Fruit fly (Drosophila melanogaster) whole organism, embryonic: Measurements from ENCODE around the gene dyw.

ENCODE experiments used
- Ada2b ChIP-seq: fragments of 200-800 bp; sonication (Bioruptor generic); IDR thresholded peaks from 2 replicates; pipeline ENCODE4 v1.3.6; 2022; ENCODE audit warnings: missing biosample characterization, missing genetic modification characterization
- Aef1 ChIP-seq: fragments of 200-800 bp; sonication (Bioruptor generic); IDR thresholded peaks from 3 replicates; pipeline ENCODE4 v1.3.6; 2022; ENCODE audit warnings: missing biosample characterization, missing genetic modification characterization
- Atf-2 ChIP-seq: fragments of 200-800 bp; sonication (Bioruptor generic); optimal IDR thresholded peaks from 2 replicates; lab custom pipeline; 2016; ENCODE audit warnings: missing biosample characterization, missing genetic modification characterization
- Awh ChIP-seq: fragments of 200-800 bp; sonication (Bioruptor generic); IDR thresholded peaks from 2 replicates; pipeline ENCODE4, ENCODE4 v1.3.6; 2022; ENCODE audit warnings: missing biosample characterization, missing genetic modification characterization
- BtbVII ChIP-seq: fragments of 200-800 bp; sonication (Bioruptor generic); optimal IDR thresholded peaks from 3 replicates; lab custom pipeline; 2017; ENCODE audit warnings: missing biosample characterization, mild to moderate bottlenecking, missing genetic modification characterization
- CG10147 ChIP-seq: fragments of 200-800 bp; sonication (Bioruptor generic); optimal IDR thresholded peaks from 2 replicates; lab custom pipeline; 2019; ENCODE audit warnings: missing biosample characterization, mild to moderate bottlenecking, missing genetic modification characterization, moderate library complexity
- CG10654 ChIP-seq: fragments of 200-800 bp; sonication (Bioruptor generic); optimal IDR thresholded peaks from 2 replicates; lab custom pipeline; 2016; ENCODE audit warnings: missing biosample characterization, missing genetic modification characterization
- CG13123 ChIP-seq: fragments of 200-800 bp; sonication (Bioruptor generic); optimal IDR thresholded peaks from 2 replicates; lab custom pipeline; 2016; ENCODE audit warnings: missing biosample characterization, missing genetic modification characterization
- CG14441 ChIP-seq: fragments of 200-800 bp; sonication (Bioruptor generic); IDR thresholded peaks from 2 replicates; pipeline ENCODE4 v1.3.6; 2022; ENCODE audit warnings: missing biosample characterization, missing genetic modification characterization
- CG15269 ChIP-seq: fragments of 200-800 bp; sonication (Bioruptor generic); optimal IDR thresholded peaks from 2 replicates; lab custom pipeline; 2018; ENCODE audit warnings: missing biosample characterization, mild to moderate bottlenecking, missing genetic modification characterization, moderate library complexity
- CG1602 ChIP-seq: fragments of 200-800 bp; sonication (Bioruptor generic); optimal IDR thresholded peaks from 3 replicates; lab custom pipeline; 2016; ENCODE audit warnings: missing biosample characterization, missing genetic modification characterization
- CG18764 ChIP-seq: fragments of 200-800 bp; sonication (Bioruptor generic); optimal IDR thresholded peaks from 3 replicates; lab custom pipeline; 2016; ENCODE audit warnings: missing biosample characterization, missing genetic modification characterization
- CG2889 ChIP-seq: fragments of 200-800 bp; sonication (Bioruptor generic); IDR thresholded peaks from 3 replicates; pipeline ENCODE4 v1.3.6; 2022; ENCODE audit warnings: missing biosample characterization, missing genetic modification characterization
- CG30431 ChIP-seq: fragments of 200-800 bp; sonication (Bioruptor generic); optimal IDR thresholded peaks from 2 replicates; lab custom pipeline; 2017; ENCODE audit warnings: missing biosample characterization, missing genetic modification characterization
- CG3847 ChIP-seq: fragments of 200-800 bp; sonication (Bioruptor generic); IDR thresholded peaks from 2 replicates; pipeline ENCODE4 v1.3.6; 2022; ENCODE audit warnings: missing biosample characterization, missing genetic modification characterization
- CG6254 ChIP-seq: fragments of 200-800 bp; sonication (Bioruptor generic); optimal IDR thresholded peaks from 3 replicates; lab custom pipeline; 2017; ENCODE audit warnings: mild to moderate bottlenecking, missing biosample characterization, missing genetic modification reagents, missing genetic modification characterization
- CG7271 ChIP-seq: fragments of 200-800 bp; sonication (Bioruptor generic); optimal IDR thresholded peaks from 2 replicates; lab custom pipeline; 2018; ENCODE audit warnings: missing biosample characterization, mild to moderate bottlenecking, missing genetic modification characterization, moderate library complexity
- CG7372 ChIP-seq: fragments of 200-800 bp; sonication (Bioruptor generic); IDR thresholded peaks from 2 replicates; pipeline ENCODE4 v1.3.6; 2022; ENCODE audit warnings: missing biosample characterization, missing genetic modification characterization
- CG8765 ChIP-seq: fragments of 200-800 bp; sonication (Bioruptor generic); IDR thresholded peaks from 2 replicates; pipeline ENCODE4 v1.3.6; 2022; ENCODE audit warnings: missing biosample characterization, missing genetic modification characterization
- CG9932 ChIP-seq: fragments of 200-800 bp; sonication (Bioruptor generic); IDR thresholded peaks from 2 replicates; pipeline ENCODE4 v1.3.6; 2022; ENCODE audit warnings: missing biosample characterization, missing genetic modification characterization
- CrebB ChIP-seq: fragments of 200-800 bp; sonication (Bioruptor generic); optimal IDR thresholded peaks from 3 replicates; lab custom pipeline; 2018; ENCODE audit warnings: missing biosample characterization, mild to moderate bottlenecking, missing genetic modification characterization
- Dip3 ChIP-seq: fragments of 200-800 bp; sonication (Bioruptor generic); optimal IDR thresholded peaks from 3 replicates; lab custom pipeline; 2016; ENCODE audit warnings: missing biosample characterization, missing genetic modification characterization
- E2f1 ChIP-seq: fragments of 200-800 bp; sonication (Bioruptor generic); IDR thresholded peaks from 2 replicates; pipeline ENCODE4 v1.3.6; 2022; ENCODE audit warnings: missing biosample characterization, missing genetic modification characterization
- E2f2 ChIP-seq: fragments of 200-800 bp; sonication (Bioruptor generic); IDR thresholded peaks from 2 replicates; pipeline ENCODE4 v1.3.6; 2022; ENCODE audit warnings: missing biosample characterization, missing genetic modification characterization
- Eip74EF ChIP-seq, 2 experiments: fragments of 200-800 bp in 1 of 2; fragments of >200 bp in 1 of 2; sonication (Bioruptor generic) in 1 of 2; optimal IDR thresholded peaks; 2 replicates each; lab custom pipeline; 2017 to 2019; ENCODE audit warnings: missing biosample characterization in 2 of 2, missing genetic modification characterization in 2 of 2, mild to moderate bottlenecking in 1 of 2, moderate library complexity in 1 of 2
- HmgD ChIP-seq: fragments of 200-800 bp; sonication (Bioruptor generic); optimal IDR thresholded peaks from 3 replicates; lab custom pipeline; 2016; ENCODE audit warnings: missing biosample characterization, missing genetic modification characterization
- Hmr ChIP-seq: fragments of 200-800 bp; sonication (Bioruptor generic); optimal IDR thresholded peaks from 3 replicates; lab custom pipeline; 2017; ENCODE audit warnings: mild to moderate bottlenecking, missing biosample characterization, missing genetic modification reagents, missing genetic modification characterization
- Myb ChIP-seq: fragments of 200-800 bp; sonication (Bioruptor generic); optimal IDR thresholded peaks from 2 replicates; lab custom pipeline; 2016; ENCODE audit warnings: missing biosample characterization, missing genetic modification characterization
- Optix ChIP-seq: fragments of 200-800 bp; sonication (Bioruptor generic); IDR thresholded peaks from 3 replicates; pipeline ENCODE4 v1.3.6; 2022; ENCODE audit warnings: missing biosample characterization, missing genetic modification characterization
- Scr ChIP-seq: fragments of 200-800 bp; sonication (Bioruptor generic); IDR thresholded peaks from 2 replicates; pipeline ENCODE4 v1.3.6; 2022; ENCODE audit warnings: missing biosample characterization, missing genetic modification characterization; ENCODE audit not compliant: partially characterized antibody
- Usf ChIP-seq: fragments of 200-800 bp; sonication (Bioruptor generic); optimal IDR thresholded peaks from 2 replicates; lab custom pipeline; 2017; ENCODE audit warnings: missing genotype, missing biosample characterization, missing genetic modification characterization
- ac ChIP-seq: fragments of 200-800 bp; sonication (Bioruptor generic); optimal IDR thresholded peaks from 3 replicates; lab custom pipeline; 2017; ENCODE audit warnings: missing biosample characterization, mild to moderate bottlenecking, missing genetic modification characterization
- al ChIP-seq: fragments of 200-800 bp; sonication (Bioruptor generic); IDR thresholded peaks from 2 replicates; pipeline ENCODE4 v1.3.6; 2022; ENCODE audit warnings: missing biosample characterization, missing genetic modification characterization
- ato ChIP-seq: fragments of 200-800 bp; sonication (Bioruptor generic); IDR thresholded peaks from 2 replicates; pipeline ENCODE4 v1.3.6; 2022; ENCODE audit warnings: missing biosample characterization, missing genetic modification characterization; ENCODE audit not compliant: partially characterized antibody
- btn ChIP-seq: fragments of 200-800 bp; sonication (Bioruptor generic); optimal IDR thresholded peaks from 2 replicates; lab custom pipeline; 2016; ENCODE audit warnings: missing biosample characterization, missing genetic modification characterization
- emc ChIP-seq: fragments of 200-800 bp; sonication (Bioruptor generic); optimal IDR thresholded peaks from 2 replicates; lab custom pipeline; 2016; ENCODE audit warnings: missing biosample characterization, missing genetic modification characterization
- kni ChIP-seq: fragments of 200-800 bp; sonication (Bioruptor generic); optimal IDR thresholded peaks from 3 replicates; lab custom pipeline; 2017; ENCODE audit warnings: mild to moderate bottlenecking, missing biosample characterization, missing genetic modification reagents, missing genetic modification characterization
- lola ChIP-seq, 3 experiments: fragments of >200 bp in 2 of 3; fragments of 200-800 bp in 1 of 3; sonication (Bioruptor generic) in 1 of 3; optimal IDR thresholded peaks; 2 replicates each; lab custom pipeline; 2017 to 2019; ENCODE audit warnings: missing biosample characterization in 3 of 3, missing genetic modification characterization in 3 of 3, mild to moderate bottlenecking in 1 of 3, moderate library complexity in 1 of 3
- pan ChIP-seq, 4 experiments: fragments of >200 bp in 3 of 4; fragments of 200-800 bp in 1 of 4; sonication (Bioruptor generic) in 1 of 4; optimal IDR thresholded peaks in 3 of 4; IDR thresholded peaks in 1 of 4; 2 replicates each; pipeline versions ENCODE4 v1.3.6 to Lab custom; 2017 to 2022; ENCODE audit warnings: missing biosample characterization in 2 of 4, missing genetic modification characterization in 2 of 4, mixed read lengths in 1 of 4
- prd ChIP-seq, 3 experiments: fragments of >200 bp in 2 of 3; fragments of 200-800 bp in 1 of 3; sonication (Bioruptor generic) in 1 of 3; optimal IDR thresholded peaks in 2 of 3; IDR thresholded peaks in 1 of 3; 2 replicates in 2 of 3; 3 replicates in 1 of 3; pipeline versions ENCODE4 v1.3.6 to Lab custom; 2017 to 2022; ENCODE audit warnings: missing biosample characterization in 1 of 3, missing genetic modification characterization in 1 of 3
- sc ChIP-seq, 3 experiments: fragments of >200 bp in 2 of 3; fragments of 200-800 bp in 1 of 3; sonication (Bioruptor generic) in 1 of 3; optimal IDR thresholded peaks; 2 replicates in 2 of 3; 3 replicates in 1 of 3; lab custom pipeline; 2017; ENCODE audit warnings: mild to moderate bottlenecking in 1 of 3, missing biosample characterization in 1 of 3, missing genetic modification characterization in 1 of 3, missing genetic modification reagents in 1 of 3
- scrt ChIP-seq: fragments of 200-800 bp; sonication (Bioruptor generic); optimal IDR thresholded peaks from 2 replicates; lab custom pipeline; 2018; ENCODE audit warnings: missing biosample characterization, mild to moderate bottlenecking, missing genetic modification characterization, moderate library complexity
- seq ChIP-seq: fragments of 200-800 bp; sonication (Bioruptor generic); IDR thresholded peaks from 2 replicates; pipeline ENCODE4 v1.3.6; 2022; ENCODE audit warnings: missing biosample characterization, missing genetic modification characterization
- slou ChIP-seq: fragments of 200-800 bp; sonication (Bioruptor generic); optimal IDR thresholded peaks from 3 replicates; lab custom pipeline; 2016; ENCODE audit warnings: missing biosample characterization, missing genetic modification characterization
- wdn ChIP-seq: fragments of 200-800 bp; sonication (Bioruptor generic); IDR thresholded peaks from 2 replicates; pipeline ENCODE4 v1.3.6; 2022; ENCODE audit warnings: missing biosample characterization, missing genetic modification characterization
- wor ChIP-seq: fragments of 200-800 bp; sonication (Bioruptor generic); IDR thresholded peaks from 2 replicates; pipeline ENCODE4 v1.3.6; 2022; ENCODE audit warnings: missing biosample characterization, missing genetic modification characterization
- yki ChIP-seq: fragments of >200 bp; optimal IDR thresholded peaks from 3 replicates; lab custom pipeline; 2018
- zen2 ChIP-seq: fragments of 200-800 bp; sonication (Bioruptor generic); IDR thresholded peaks from 3 replicates; pipeline ENCODE4 v1.3.6; 2022; ENCODE audit warnings: missing biosample characterization, missing genetic modification characterization; ENCODE audit not compliant: partially characterized antibody
- zf30C ChIP-seq: fragments of 200-800 bp; sonication (Bioruptor generic); optimal IDR thresholded peaks from 3 replicates; lab custom pipeline; 2018; ENCODE audit warnings: missing biosample characterization, mild to moderate bottlenecking, missing genetic modification characterization

dyw gene

dm6 chrX:2743020-2743419 is 49.3 kb upstream of the dyw start (continued):
- TF ChIP-seq CG10654 (GFP tag; lab: Kevin White, UChicago) (peak; percentile 59), sc (optimal IDR thresholded peaks at IDR 0.05; lab: Kevin White, UChicago) (no peak), sc (GFP tag; optimal IDR thresholded peaks at IDR 0.05; lab: Kevin White, UChicago) (no peak), prd (optimal IDR thresholded peaks at IDR 0.05; lab: Kevin White, UChicago) (no peak), prd (GFP tag; IDR thresholded peaks at IDR 0.05; lab: Robert Waterston, UW) (peak; percentile 89), wor (peak; percentile 47; the same call in 1 of the 2 replicates), Optix (GFP tag; lab: Robert Waterston, UW) (peak; percentile 85), CG9932 (GFP tag; lab: Robert Waterston, UW) (peak; percentile 89), seq (GFP tag; lab: Robert Waterston, UW) (peak; percentile 83), ac (GFP tag; lab: Kevin White, UChicago) (no peak), CrebB (tag; lab: Kevin White, UChicago) (peak; percentile 50), Awh (GFP tag; lab: Robert Waterston, UW) (peak; percentile 74), CG7271 (tag; lab: Kevin White, UChicago) (no peak), Atf-2 (GFP tag; lab: Kevin White, UChicago) (peak; percentile 56), CG6254 (peak; percentile 42), HmgD (GFP tag; lab: Kevin White, UChicago) (peak; percentile 41), lola (GFP tag; optimal IDR thresholded peaks at IDR 0.05; lab: Kevin White, UChicago) (no peak), E2f1 (GFP tag; lab: Robert Waterston, UW) (peak; percentile 85), zf30C (GFP tag; lab: Kevin White, UChicago) (no peak), CG30431 (GFP tag; lab: Kevin White, UChicago) (peak; percentile 56), CG3847 (GFP tag; lab: Robert Waterston, UW) (peak; percentile 90), CG7372 (GFP tag; lab: Robert Waterston, UW) (peak; percentile 85), CG1602 (no peak), zen2 (GFP tag; lab: Robert Waterston, UW) (no peak), Dip3 (GFP tag; lab: Kevin White, UChicago) (peak; percentile 86), ato (GFP tag; lab: Robert Waterston, UW) (no peak), al (GFP tag; lab: Robert Waterston, UW) (peak; percentile 86), slou (GFP tag; lab: Kevin White, UChicago) (peak; percentile 44), Hmr (peak; percentile 91), scrt (peak; percentile 63), Myb (GFP tag; lab: Kevin White, UChicago) (peak; percentile 74), CG10147 (GFP tag; lab: Kevin White, UChicago) (peak; percentile 35), Ada2b (GFP tag; lab: Robert Waterston, UW) (peak; percentile 93), E2f2 (GFP tag; lab: Robert Waterston, UW) (peak; percentile 73), CG2889 (peak; percentile 87), CG18764 (GFP tag; lab: Kevin White, UChicago) (peak; percentile 32), emc (peak; percentile 61), BtbVII (GFP tag; lab: Kevin White, UChicago) (peak; percentile 85), kni (GFP tag; lab: Kevin White, UChicago) (no peak), CG14441 (GFP tag; lab: Robert Waterston, UW) (peak; percentile 94), CG8765 (peak; percentile 59; the same call in 1 of the 2 replicates), yki (lab: Kevin White, UChicago) (no peak), btn (GFP tag; lab: Kevin White, UChicago) (peak; percentile 59), Eip74EF (GFP tag; optimal IDR thresholded peaks at IDR 0.05; lab: Kevin White, UChicago) (no peak), Aef1 (GFP tag; lab: Robert Waterston, UW) (peak; percentile 91), pan (optimal IDR thresholded peaks at IDR 0.05; lab: Kevin White, UChicago) (no peak), pan (GFP tag; optimal IDR thresholded peaks at IDR 0.05 in 1 of 2, IDR thresholded peaks at IDR 0.05 in 1 of 2) (peak in 1 of 2 experiments; percentile 93), wdn (GFP tag; lab: Robert Waterston, UW) (peak; percentile 91), Scr (GFP tag; lab: Robert Waterston, UW) (no peak), Usf (GFP tag; lab: Kevin White, UChicago) (peak; percentile 49), CG13123 (GFP tag; lab: Kevin White, UChicago) (no peak), CG15269 (tag; lab: Kevin White, UChicago) (peak; percentile 90)
